Worm (Caenorhabditis elegans) whole organism, young adult: ENCODE data around the gene F59B2.14.
A peak's percentile ranks its signal among the peaks of the same experiment; 100 is the strongest.

ENCODE experiments used
- D2030.7 ChIP-seq: fragments of 200-800 bp; sonication (Bioruptor generic); IDR thresholded peaks from 2 replicates; pipeline ENCODE4 v1.3.6; 2022; ENCODE audit warnings: missing genetic modification reagents, missing genetic modification characterization, missing compliant biosample characterization
- F33H1.4 ChIP-seq: fragments of 200-800 bp; sonication (Bioruptor generic); IDR thresholded peaks from 2 replicates; pipeline ENCODE4 v1.3.6; 2022; ENCODE audit warnings: missing genetic modification reagents, missing genetic modification characterization, missing compliant biosample characterization
- F52B5.7 ChIP-seq: sonication (generic microtip); optimal IDR thresholded peaks from 2 replicates; lab custom pipeline; 2016; ENCODE audit warnings: mild to moderate bottlenecking, missing genetic modification characterization, missing compliant biosample characterization
- aptf-2 ChIP-seq: fragments of 200-800 bp; sonication (Bioruptor generic); conservative IDR thresholded peaks from 2 replicates; pipeline ENCODE4 v1.3.6; 2022; ENCODE audit warnings: missing genetic modification reagents, missing genetic modification characterization, missing compliant biosample characterization
- attf-3 ChIP-seq: fragments of 200-800 bp; sonication (Bioruptor generic); conservative IDR thresholded peaks from 2 replicates; pipeline ENCODE4 v1.3.6; 2022; ENCODE audit warnings: missing genetic modification reagents, missing genetic modification characterization, missing compliant biosample characterization
- ceh-27 ChIP-seq: fragments of 200-800 bp; sonication (Bioruptor generic); optimal IDR thresholded peaks from 2 replicates; lab custom pipeline; 2018; ENCODE audit warnings: mild to moderate bottlenecking, missing genetic modification characterization, moderate library complexity, missing compliant biosample characterization
- hsf-1 ChIP-seq: fragments of 200-800 bp; sonication (Bioruptor generic); IDR thresholded peaks from 2 replicates; pipeline ENCODE4 v1.3.6; 2022; ENCODE audit warnings: missing genetic modification reagents, missing genetic modification characterization, missing compliant biosample characterization
- mcd-1 ChIP-seq: fragments of 200-800 bp; sonication (Bioruptor generic); IDR thresholded peaks from 2 replicates; pipeline ENCODE4 v1.3.6; 2022; ENCODE audit warnings: missing genetic modification reagents, missing genetic modification characterization, missing compliant biosample characterization
- nhr-90 ChIP-seq: sonication (generic microtip); optimal IDR thresholded peaks from 2 replicates; lab custom pipeline; 2016; ENCODE audit warnings: missing genotype, mild to moderate bottlenecking, missing genetic modification characterization, missing compliant biosample characterization
- snpc-4 ChIP-seq, 5 experiments: fragments of 150-350 bp in 1 of 5; sonication (generic microtip) in 4 of 5; optimal IDR thresholded peaks; 2 replicates each; lab custom pipeline; 2014 to 2018; ENCODE audit warnings: missing genetic modification characterization in 5 of 5, missing biosample characterization in 3 of 5, antibody characterized with exemption in 2 of 5, mild to moderate bottlenecking in 2 of 5, missing compliant biosample characterization in 2 of 5, missing genotype in 2 of 5, moderate library complexity in 2 of 5, missing genetic modification reagents in 1 of 5
- tbp1 ChIP-seq: fragments of 200-800 bp; sonication (Bioruptor generic); optimal IDR thresholded peaks from 2 replicates; lab custom pipeline; 2018; ENCODE audit warnings: mild to moderate bottlenecking, missing genetic modification characterization, missing compliant biosample characterization
- ztf-26 ChIP-seq: sonication (generic microtip); optimal IDR thresholded peaks from 2 replicates; lab custom pipeline; 2017; ENCODE audit warnings: missing genetic modification characterization, missing compliant biosample characterization
- ztf-3 ChIP-seq: fragments of 200-800 bp; sonication (Bioruptor generic); optimal IDR thresholded peaks from 2 replicates; lab custom pipeline; 2018; ENCODE audit warnings: mild to moderate bottlenecking, missing genetic modification characterization, missing compliant biosample characterization

Gene F59B2.14

ce11 chrIII:8973826-8974225, 48.6 kb downstream of the F59B2.14 start, which contains the start of gene R08D7.5:
TSS of gene R08D7.5 (plus strand) at chrIII:8974126.
- TF ChIP-seq aptf-2 (GFP tag; lab: Robert Waterston, UW): no peak
- TF ChIP-seq F33H1.4 (GFP tag; lab: Robert Waterston, UW): no peak
- no peak for TF ChIP-seq D2030.7 (GFP tag; lab: Robert Waterston, UW)
- no peak for TF ChIP-seq tbp1 (GFP tag; lab: Kevin White, UChicago)
- no peak for TF ChIP-seq nhr-90 (tag; lab: Kevin White, UChicago)

ce11 chrIII:8973163-8973562, 49.3 kb downstream of the F59B2.14 start:
- TF ChIP-seq ceh-27: peak; percentile 55
- TF ChIP-seq hsf-1 (GFP tag; lab: Robert Waterston, UW): no peak
- no peak for TF ChIP-seq ztf-26
- no peak for TF ChIP-seq ztf-3 (GFP tag; lab: Kevin White, UChicago)
- TF ChIP-seq F52B5.7: no peak
- no peak for TF ChIP-seq mcd-1 (GFP tag; lab: Robert Waterston, UW)
- no peak for TF ChIP-seq attf-3 (GFP tag; lab: Robert Waterston, UW)
- no peak for TF ChIP-seq snpc-4 (GFP tag; optimal IDR thresholded peaks at IDR 0.05; lab: Kevin White, UChicago)
- TF ChIP-seq snpc-4 (tag; optimal IDR thresholded peaks at IDR 0.05; lab: Kevin White, UChicago): no peak
